Worm (Caenorhabditis elegans) whole organism, L3 larva: ENCODE results near the gene unc-129.

Experiments used
- ZK546.5 ChIP-seq: sonication (generic microtip); optimal IDR thresholded peaks from 2 replicates; lab custom pipeline; 2017; ENCODE audit warnings: missing biosample characterization, missing genetic modification characterization
- aly-2 ChIP-seq: fragments of 150-350 bp; optimal IDR thresholded peaks from 2 replicates; lab custom pipeline; 2014; ENCODE audit warnings: missing biosample characterization, missing genetic modification characterization
- ama-1 ChIP-seq: fragments of 150-350 bp; optimal IDR thresholded peaks from 2 replicates; lab custom pipeline; 2018
- ceh-16 ChIP-seq: sonication (generic microtip); optimal IDR thresholded peaks from 2 replicates; lab custom pipeline; 2017; ENCODE audit warnings: missing biosample characterization, missing genetic modification characterization
- ceh-28 ChIP-seq: fragments of 150-350 bp; optimal IDR thresholded peaks from 2 replicates; lab custom pipeline; 2014; ENCODE audit warnings: missing biosample characterization, missing genetic modification reagents, missing genetic modification characterization
- ceh-9 ChIP-seq: sonication (generic microtip); optimal IDR thresholded peaks from 2 replicates; lab custom pipeline; 2018; ENCODE audit warnings: missing biosample characterization, missing genetic modification characterization
- egl-27 ChIP-seq: sonication (generic microtip); optimal IDR thresholded peaks from 4 replicates; lab custom pipeline; 2017; ENCODE audit warnings: missing biosample characterization, missing genetic modification reagents, missing genetic modification characterization
- egl-5 ChIP-seq: fragments of 150-350 bp; optimal IDR thresholded peaks from 2 replicates; lab custom pipeline; 2017; ENCODE audit warnings: missing biosample characterization, missing genetic modification reagents, missing genetic modification characterization, inconsistent platforms
- elt-1 ChIP-seq: fragments of 150-350 bp; optimal IDR thresholded peaks from 2 replicates; lab custom pipeline; 2014; ENCODE audit warnings: missing biosample characterization, missing genetic modification characterization
- elt-2 ChIP-seq: sonication (generic microtip); optimal IDR thresholded peaks from 2 replicates; lab custom pipeline; 2016; ENCODE audit warnings: missing genetic modification reagents, mild to moderate bottlenecking, missing genetic modification characterization, missing compliant biosample characterization
- elt-3 ChIP-seq, 3 experiments: fragments of 150-350 bp in 1 of 3; sonication (generic microtip) in 2 of 3; optimal IDR thresholded peaks; 2 replicates in 2 of 3; 4 replicates in 1 of 3; lab custom pipeline; 2014 to 2017; ENCODE audit warnings: missing biosample characterization in 3 of 3, missing genetic modification characterization in 3 of 3
- fkh-2 ChIP-seq: fragments of 150-350 bp; optimal IDR thresholded peaks from 2 replicates; lab custom pipeline; 2014; ENCODE audit warnings: missing biosample characterization, missing genetic modification reagents, missing genetic modification characterization
- fos-1 ChIP-seq: fragments of 150-350 bp; optimal IDR thresholded peaks from 2 replicates; lab custom pipeline; 2014; ENCODE audit warnings: missing biosample characterization, missing genetic modification characterization
- jun-1 ChIP-seq: fragments of 150-350 bp; optimal IDR thresholded peaks from 2 replicates; lab custom pipeline; 2014; ENCODE audit warnings: missing biosample characterization, missing genetic modification reagents, missing genetic modification characterization
- lin-39 ChIP-seq: fragments of 150-350 bp; optimal IDR thresholded peaks from 2 replicates; lab custom pipeline; 2018; ENCODE audit warnings: missing biosample characterization, missing genetic modification reagents, missing genetic modification characterization
- lsy-12 ChIP-seq: sonication (generic microtip); optimal IDR thresholded peaks from 2 replicates; lab custom pipeline; 2016; ENCODE audit warnings: mild to moderate bottlenecking, missing genetic modification characterization, missing compliant biosample characterization
- mml-1 ChIP-seq: fragments of 150-350 bp; sonication (generic microtip); optimal IDR thresholded peaks from 3 replicates; lab custom pipeline; 2014; ENCODE audit warnings: missing biosample characterization, missing genetic modification characterization
- nfya-1 ChIP-seq: sonication (generic microtip); optimal IDR thresholded peaks from 2 replicates; lab custom pipeline; 2017; ENCODE audit warnings: missing genetic modification characterization, mild to moderate bottlenecking, missing compliant biosample characterization, antibody characterized with exemption, moderate library complexity; ENCODE audit not compliant: insufficient read depth
- nhr-11 ChIP-seq: fragments of 150-350 bp; optimal IDR thresholded peaks from 2 replicates; lab custom pipeline; 2014; ENCODE audit warnings: missing biosample characterization, missing genetic modification characterization
- nhr-23 ChIP-seq: fragments of 150-350 bp; optimal IDR thresholded peaks from 2 replicates; lab custom pipeline; 2014; ENCODE audit warnings: missing biosample characterization, missing genetic modification reagents, missing genetic modification characterization
- nhr-237 ChIP-seq: fragments of 150-350 bp; optimal IDR thresholded peaks from 2 replicates; lab custom pipeline; 2014; ENCODE audit warnings: missing biosample characterization, missing genetic modification characterization
- nhr-28 ChIP-seq: fragments of 150-350 bp; optimal IDR thresholded peaks from 2 replicates; lab custom pipeline; 2014; ENCODE audit warnings: missing biosample characterization, missing genetic modification characterization
- nhr-43 ChIP-seq: sonication (generic microtip); optimal IDR thresholded peaks from 2 replicates; lab custom pipeline; 2016; ENCODE audit warnings: mild to moderate bottlenecking, missing genetic modification characterization, missing compliant biosample characterization; ENCODE audit not compliant: poor library complexity, severe bottlenecking
- nhr-67 ChIP-seq: fragments of 150-350 bp; optimal IDR thresholded peaks from 2 replicates; lab custom pipeline; 2014; ENCODE audit warnings: missing biosample characterization, missing genetic modification characterization
- pha-4 ChIP-seq: fragments of 150-350 bp; optimal IDR thresholded peaks from 2 replicates; lab custom pipeline; 2014; ENCODE audit warnings: missing biosample characterization, missing genetic modification reagents, missing genetic modification characterization
- pqm-1 ChIP-seq: fragments of 150-350 bp; optimal IDR thresholded peaks from 2 replicates; lab custom pipeline; 2017; ENCODE audit warnings: missing biosample characterization, missing genetic modification characterization, inconsistent platforms
- sea-2 ChIP-seq: fragments of 150-350 bp; sonication (generic microtip); optimal IDR thresholded peaks from 4 replicates; lab custom pipeline; 2014; ENCODE audit warnings: missing biosample characterization, missing genetic modification reagents, missing genetic modification characterization
- skn-1 ChIP-seq: fragments of 150-350 bp; optimal IDR thresholded peaks from 2 replicates; lab custom pipeline; 2014; ENCODE audit warnings: missing biosample characterization, missing genetic modification characterization
- snpc-4 ChIP-seq: fragments of 150-350 bp; optimal IDR thresholded peaks from 2 replicates; lab custom pipeline; 2014; ENCODE audit warnings: missing biosample characterization, missing genetic modification characterization
- unc-62 ChIP-seq: fragments of 150-350 bp; sonication (generic microtip); optimal IDR thresholded peaks from 4 replicates; lab custom pipeline; 2014; ENCODE audit warnings: missing biosample characterization, missing genetic modification reagents, missing genetic modification characterization
- zag-1 ChIP-seq: fragments of 150-350 bp; optimal IDR thresholded peaks from 2 replicates; lab custom pipeline; 2014; ENCODE audit warnings: missing biosample characterization, missing genetic modification characterization
- ztf-4 ChIP-seq: fragments of 150-350 bp; optimal IDR thresholded peaks from 2 replicates; lab custom pipeline; 2014; ENCODE audit warnings: missing biosample characterization, missing genetic modification characterization

unc-129 gene

ce11 chrIV:9034340-9034739 lies 29.1 kb upstream of the unc-129 start, which contains the start of gene C53D6.10:
TSS of gene C53D6.10 (minus strand) at chrIV:9034440.
- TF ChIP-seq fos-1 (tag; lab: Kevin White, UChicago) (no peak), snpc-4 (tag; lab: Kevin White, UChicago) (no peak), lsy-12 (tag; lab: Kevin White, UChicago) (no peak), unc-62 (GFP tag; lab: Kevin White, UChicago) (no peak), skn-1 (no peak), lin-39 (tag; lab: Kevin White, UChicago) (no peak), jun-1 (tag; lab: Kevin White, UChicago) (no peak), nhr-67 (no peak), elt-1 (no peak), nhr-23 (no peak), ama-1 (no peak), ZK546.5 (no peak), egl-5 (tag; lab: Kevin White, UChicago) (no peak), nhr-11 (tag; lab: Kevin White, UChicago) (no peak), nfya-1 (no peak)
- TF ChIP-seq, all 47 proteins: peak for 0

ce11 chrIV:9032550-9032949 lies 27.3 kb upstream of the unc-129 start, which contains the start of gene C53D6.6:
TSS of gene C53D6.6 (minus strand) at chrIV:9032667.
- TF ChIP-seq nfya-1 (peak; percentile 50), ceh-28 (no peak), pha-4 (tag; lab: Kevin White, UChicago) (peak; percentile 90)
- TF ChIP-seq, all 47 proteins: peak for 2

ce11 chrIV:9021245-9021779 lies 16.1 kb upstream of the unc-129 start:
- TF ChIP-seq zag-1 (tag; lab: Kevin White, UChicago): no peak
- TF ChIP-seq nhr-28: no peak
- TF ChIP-seq pha-4 (tag; lab: Kevin White, UChicago): peak; percentile 36
- no peak for TF ChIP-seq ZK546.5
- no peak for TF ChIP-seq nhr-237
- TF ChIP-seq egl-5 (tag; lab: Kevin White, UChicago): no peak

ce11 chrIV:9020840-9021239 lies 15.6 kb upstream of the unc-129 start, which contains the start of gene C53D6.4:
TSS of gene C53D6.4 (minus strand) at chrIV:9020940.
- no peak for TF ChIP-seq nhr-11 (tag; lab: Kevin White, UChicago)
- no peak for TF ChIP-seq egl-27 (tag; lab: Kevin White, UChicago)
- no peak for TF ChIP-seq snpc-4 (tag; lab: Kevin White, UChicago)
- TF ChIP-seq ceh-28: no peak
- TF ChIP-seq ZK546.5: no peak
- TF ChIP-seq mml-1 (tag; lab: Kevin White, UChicago): no peak
- no peak for TF ChIP-seq elt-2 (tag; lab: Kevin White, UChicago)
- no peak for TF ChIP-seq fkh-2 (tag; lab: Kevin White, UChicago)
- TF ChIP-seq aly-2 (tag; lab: Kevin White, UChicago): no peak
- TF ChIP-seq fos-1 (tag; lab: Kevin White, UChicago): no peak
- no peak for TF ChIP-seq jun-1 (tag; lab: Kevin White, UChicago)
- TF ChIP-seq sea-2 (GFP tag; lab: Kevin White, UChicago): no peak
- no peak for TF ChIP-seq unc-62 (GFP tag; lab: Kevin White, UChicago)

ce11 chrIV:9016477-9016876 lies 11.3 kb upstream of the unc-129 start, which contains the start of gene acc-2:
TSS of gene acc-2 (plus strand) at chrIV:9016777.
- TF ChIP-seq elt-3 (tag; optimal IDR thresholded peaks at IDR 0.05; lab: Kevin White, UChicago) (no peak), fos-1 (tag; lab: Kevin White, UChicago) (no peak), ztf-4 (tag; lab: Kevin White, UChicago) (no peak), elt-1 (no peak), aly-2 (tag; lab: Kevin White, UChicago) (no peak), lin-39 (tag; lab: Kevin White, UChicago) (no peak), ZK546.5 (no peak), nhr-28 (no peak), ceh-9 (no peak), jun-1 (tag; lab: Kevin White, UChicago) (no peak), ceh-16 (no peak), pha-4 (tag; lab: Kevin White, UChicago) (no peak), fkh-2 (tag; lab: Kevin White, UChicago) (no peak)
- TF ChIP-seq, all 47 proteins: peak for 0

- TF ChIP-seq zag-1 (tag; lab: Kevin White, UChicago): no peak
- TF ChIP-seq pha-4 (tag; lab: Kevin White, UChicago): peak; percentile 30
- no peak for TF ChIP-seq lin-39 (tag; lab: Kevin White, UChicago)
- TF ChIP-seq elt-3 (tag; optimal IDR thresholded peaks at IDR 0.05; lab: Kevin White, UChicago): no peak
- no peak for TF ChIP-seq nhr-11 (tag; lab: Kevin White, UChicago)
- TF ChIP-seq pqm-1: peak; percentile 13
- TF ChIP-seq elt-2 (tag; lab: Kevin White, UChicago): peak; percentile 67
- no peak for TF ChIP-seq unc-62 (GFP tag; lab: Kevin White, UChicago)
- no peak for TF ChIP-seq nhr-43
These were observed 5.0 kb upstream of the unc-129 start, which contains the start of gene C53D6.11 for ce11 chrIV:9010257-9010656. TSS of gene C53D6.11 (plus strand) at chrIV:9010584.
